Worm (Caenorhabditis elegans) whole organism, L4/young adult: ENCODE data around the gene nhr-86.
"Not testable (repeated sequence)": the region's sequence is repeated elsewhere in the genome, so short reads cannot be mapped to it uniquely, and the experiment has no call there.

Experiments
- W03F9.2 ChIP-seq: fragments of 150-350 bp; optimal IDR thresholded peaks from 2 replicates; lab custom pipeline; 2014; ENCODE audit warnings: missing biosample characterization, missing genetic modification characterization
- dao-5 ChIP-seq: sonication (generic microtip); optimal IDR thresholded peaks from 2 replicates; lab custom pipeline; 2016; ENCODE audit warnings: missing genotype, missing genetic modification characterization, moderate library complexity, missing compliant biosample characterization
- him-1 ChIP-seq: sonication (generic microtip); optimal IDR thresholded peaks from 2 replicates; lab custom pipeline; 2016; ENCODE audit warnings: missing genotype, missing genetic modification reagents, missing genetic modification characterization, missing compliant biosample characterization

nhr-86 gene

ce11 chrV:2066780-2067179 is at the start of gene nhr-86:
TSS of gene nhr-86 (minus strand) at chrV:2066850.
- TF ChIP-seq W03F9.2 (tag; lab: Kevin White, UChicago) (no peak), him-1 (tag; lab: Kevin White, UChicago) (no peak), dao-5 (no peak)

ce11 chrV:2110368-2110767 is 43.7 kb upstream of the nhr-86 start, which contains the start of gene F22F7.3:
TSS of gene F22F7.3 (plus strand) at chrV:2110668.
- TF ChIP-seq him-1 (tag; lab: Kevin White, UChicago) (no peak), dao-5 (no peak), W03F9.2 (tag; lab: Kevin White, UChicago) (no peak)

ce11 chrV:2109295-2109694 is 42.6 kb upstream of the nhr-86 start, which contains the start of gene ckb-4:
TSS of gene ckb-4 (minus strand) at chrV:2109434.
- TF ChIP-seq him-1 (tag; lab: Kevin White, UChicago): no peak

- no peak for TF ChIP-seq W03F9.2 (tag; lab: Kevin White, UChicago)
- TF ChIP-seq him-1 (tag; lab: Kevin White, UChicago): no peak
- TF ChIP-seq dao-5: no peak
Measured at ce11 chrV:2105976-2106375, 39.3 kb upstream of the nhr-86 start, which contains the start of gene F22F7.4. TSS of gene F22F7.4 (minus strand) at chrV:2106076.

- TF ChIP-seq W03F9.2 (tag; lab: Kevin White, UChicago): no peak
- no peak for TF ChIP-seq him-1 (tag; lab: Kevin White, UChicago)
- TF ChIP-seq dao-5: no peak
Measured at ce11 chrV:2103118-2103517, 36.5 kb upstream of the nhr-86 start, which contains the start of gene F36F12.1. TSS of gene F36F12.1 (minus strand) at chrV:2103218.

- TF ChIP-seq W03F9.2 (tag; lab: Kevin White, UChicago) (no peak), him-1 (tag; lab: Kevin White, UChicago) (no peak), dao-5 (no peak)
Measured at ce11 chrV:2099040-2099439, 32.4 kb upstream of the nhr-86 start, which contains the start of gene F36F12.7. TSS of gene F36F12.7 (plus strand) at chrV:2099340.

- no peak for TF ChIP-seq dao-5
- no peak for TF ChIP-seq W03F9.2 (tag; lab: Kevin White, UChicago)
- no peak for TF ChIP-seq him-1 (tag; lab: Kevin White, UChicago)
Measured at ce11 chrV:2097653-2098052, 31.0 kb upstream of the nhr-86 start, which contains the start of gene clec-208. TSS of gene clec-208 (plus strand) at chrV:2097953.

ce11 chrV:2095772-2096171 is 29.1 kb upstream of the nhr-86 start, which contains the start of gene clec-207:
TSS of gene clec-207 (plus strand) at chrV:2096072.
- TF ChIP-seq dao-5: no peak

- TF ChIP-seq W03F9.2 (tag; lab: Kevin White, UChicago) (no peak), dao-5 (no peak), him-1 (tag; lab: Kevin White, UChicago) (no peak)
Measured at ce11 chrV:2095204-2095603, 28.6 kb upstream of the nhr-86 start, which contains the start of gene F36F12.2. TSS of gene F36F12.2 (minus strand) at chrV:2095304.

- TF ChIP-seq dao-5; him-1 (tag; lab: Kevin White, UChicago); W03F9.2 (tag; lab: Kevin White, UChicago): not testable (repeated sequence)
Measured at ce11 chrV:2090321-2090720, 23.7 kb upstream of the nhr-86 start, which contains the start of gene ztf-28. TSS of gene ztf-28 (plus strand) at chrV:2090669.

ce11 chrV:2085745-2086267 is 19.2 kb upstream of the nhr-86 start, which contains the start of gene F36F12.3:
TSS of gene F36F12.3 (plus strand) at chrV:2085795.
- TF ChIP-seq him-1 (tag; lab: Kevin White, UChicago); W03F9.2 (tag; lab: Kevin White, UChicago); dao-5: not testable (repeated sequence)

ce11 chrV:2083869-2084268 is 17.2 kb upstream of the nhr-86 start:
- no peak for TF ChIP-seq dao-5
- no peak for TF ChIP-seq him-1 (tag; lab: Kevin White, UChicago)
- TF ChIP-seq W03F9.2 (tag; lab: Kevin White, UChicago): no peak

ce11 chrV:2081894-2082293 is 15.2 kb upstream of the nhr-86 start:
- TF ChIP-seq W03F9.2 (tag; lab: Kevin White, UChicago): no peak
- no peak for TF ChIP-seq dao-5
- TF ChIP-seq him-1 (tag; lab: Kevin White, UChicago): no peak

ce11 chrV:2081269-2081668 is 14.6 kb upstream of the nhr-86 start:
- TF ChIP-seq W03F9.2 (tag; lab: Kevin White, UChicago) (no peak), him-1 (tag; lab: Kevin White, UChicago) (no peak), dao-5 (no peak)

- TF ChIP-seq W03F9.2 (tag; lab: Kevin White, UChicago): no peak
- TF ChIP-seq dao-5: no peak
- TF ChIP-seq him-1 (tag; lab: Kevin White, UChicago): no peak
Measured at ce11 chrV:2076043-2076442, 9.4 kb upstream of the nhr-86 start.
